Worm (Caenorhabditis elegans) whole organism, young adult: ENCODE data around the gene Y41C4A.8.

Source experiments
- dpl-1 ChIP-seq: fragments of 150-350 bp; optimal IDR thresholded peaks from 2 replicates; lab custom pipeline; 2014; ENCODE audit warnings: missing biosample characterization, missing genetic modification reagents, missing genetic modification characterization
- let-607 ChIP-seq, 2 experiments: fragments of 200-800 bp in 1 of 2; sonication (Bioruptor generic) in 1 of 2; sonication (generic microtip) in 1 of 2; optimal IDR thresholded peaks; 2 replicates each; lab custom pipeline; 2016 to 2018; ENCODE audit warnings: mild to moderate bottlenecking in 2 of 2, missing compliant biosample characterization in 2 of 2, missing genetic modification characterization in 2 of 2, moderate library complexity in 2 of 2, missing genotype in 1 of 2
- snpc-4 ChIP-seq, 5 experiments: fragments of 150-350 bp in 1 of 5; sonication (generic microtip) in 4 of 5; optimal IDR thresholded peaks; 2 replicates each; lab custom pipeline; 2014 to 2018; ENCODE audit warnings: missing genetic modification characterization in 5 of 5, missing biosample characterization in 3 of 5, antibody characterized with exemption in 2 of 5, mild to moderate bottlenecking in 2 of 5, missing compliant biosample characterization in 2 of 5, missing genotype in 2 of 5, moderate library complexity in 2 of 5, missing genetic modification reagents in 1 of 5

- TF ChIP-seq dpl-1 (GFP tag; lab: Kevin White, UChicago) (no peak), snpc-4 (GFP tag; optimal IDR thresholded peaks at IDR 0.05; lab: Kevin White, UChicago) (no peak), snpc-4 (tag; optimal IDR thresholded peaks at IDR 0.05; lab: Kevin White, UChicago) (no peak), let-607 (tag; optimal IDR thresholded peaks at IDR 0.05; lab: Kevin White, UChicago) (no peak)
Measured at ce11 chrIII:11660736-11661135, 47.9 kb downstream of the Y41C4A.8 start.
